Fruit fly (Drosophila melanogaster): ENCODE results near the gene wisp.

DNA sequence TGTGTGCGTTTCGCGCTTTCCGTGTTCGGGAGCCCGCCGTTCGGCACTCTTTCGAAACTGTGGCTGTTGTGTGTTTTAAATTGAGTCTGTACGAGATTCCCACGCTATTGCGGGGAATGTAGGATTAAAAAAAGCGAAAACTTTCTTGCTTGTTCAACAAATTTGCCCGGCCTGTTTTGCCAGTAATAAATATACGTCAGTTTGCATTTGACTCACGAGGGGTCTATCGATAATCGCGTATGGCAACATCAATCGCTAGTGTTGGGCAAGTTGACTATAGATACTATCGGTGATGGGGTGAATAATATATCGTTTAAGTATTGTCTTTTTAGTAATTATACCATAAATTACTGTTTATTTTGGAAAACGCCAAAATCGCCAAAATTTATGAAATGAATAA lies 11.4 kb downstream of the wisp start, which contains the start of gene Upf1:
- TF ChIP-seq D1 (tag; optimal IDR thresholded peaks at IDR 0.05): no peak
- no peak for TF ChIP-seq EcR (GFP tag; optimal IDR thresholded peaks at IDR 0.05)
- no peak for TF ChIP-seq CG4496 (GFP tag; IDR thresholded peaks at IDR 0.05)
- no peak for TF ChIP-seq CG17806 (tag; optimal IDR thresholded peaks at IDR 0.05)
- TF ChIP-seq Pif1A (GFP tag; optimal IDR thresholded peaks at IDR 0.05): no peak
- TF ChIP-seq CG34367 (tag; optimal IDR thresholded peaks at IDR 0.05): no peak
- TF ChIP-seq Ets98B (GFP tag; IDR thresholded peaks at IDR 0.05): no peak
- TF ChIP-seq CG14655 (GFP tag; optimal IDR thresholded peaks at IDR 0.05): no peak
- no peak for TF ChIP-seq rn (GFP tag; IDR thresholded peaks at IDR 0.05)
- TF ChIP-seq CG12605 (GFP tag; IDR thresholded peaks at IDR 0.05): no peak
- no peak for TF ChIP-seq CG15710 (tag; optimal IDR thresholded peaks at IDR 0.05)
- no peak for TF ChIP-seq CG32121 (GFP tag; IDR thresholded peaks at IDR 0.05)
- no peak for TF ChIP-seq CG8159 (tag; optimal IDR thresholded peaks at IDR 0.05)
- TF ChIP-seq fd96Ca (GFP tag; IDR thresholded peaks at IDR 0.05): no peak

All from whole organism, pupa.